Worm (Caenorhabditis elegans) whole organism, L2 larva: ENCODE measurements around the gene T10B5.7.

Experiments
- C34F6.9 ChIP-seq: fragments of 150-350 bp; optimal IDR thresholded peaks from 2 replicates; lab custom pipeline; 2014; ENCODE audit warnings: missing biosample characterization, missing genetic modification characterization
- F13H6.1 ChIP-seq: sonication (generic microtip); optimal IDR thresholded peaks from 2 replicates; lab custom pipeline; 2016; ENCODE audit warnings: missing genetic modification characterization, missing compliant biosample characterization
- Y55F3AM.14 ChIP-seq: fragments of 200-800 bp; sonication (Bioruptor generic); optimal IDR thresholded peaks from 2 replicates; lab custom pipeline; 2018; ENCODE audit warnings: mild to moderate bottlenecking, missing genetic modification characterization, missing compliant biosample characterization
- alr-1 ChIP-seq: fragments of 150-350 bp; optimal IDR thresholded peaks from 2 replicates; lab custom pipeline; 2014; ENCODE audit warnings: missing biosample characterization, missing genetic modification characterization
- aly-2 ChIP-seq: fragments of 150-350 bp; optimal IDR thresholded peaks from 2 replicates; lab custom pipeline; 2014; ENCODE audit warnings: missing biosample characterization, missing genetic modification characterization
- ama-1 ChIP-seq: fragments of 150-350 bp; optimal IDR thresholded peaks from 2 replicates; lab custom pipeline; 2018; ENCODE audit warnings: inconsistent platforms
- blmp-1 ChIP-seq: sonication (generic microtip); optimal IDR thresholded peaks from 2 replicates; lab custom pipeline; 2017; ENCODE audit warnings: missing genetic modification characterization, mild to moderate bottlenecking, missing compliant biosample characterization, antibody characterized with exemption, moderate library complexity; ENCODE audit not compliant: insufficient read depth
- ceh-16 ChIP-seq: fragments of 150-350 bp; optimal IDR thresholded peaks from 2 replicates; lab custom pipeline; 2014; ENCODE audit warnings: missing biosample characterization, missing genetic modification characterization
- crh-2 ChIP-seq: sonication (generic microtip); optimal IDR thresholded peaks from 2 replicates; lab custom pipeline; 2017; ENCODE audit warnings: missing biosample characterization, missing genetic modification characterization
- dmd-4 ChIP-seq: sonication (generic microtip); optimal IDR thresholded peaks from 2 replicates; lab custom pipeline; 2017; ENCODE audit warnings: missing biosample characterization, missing genetic modification characterization
- egl-27 ChIP-seq: sonication (generic microtip); optimal IDR thresholded peaks from 3 replicates; lab custom pipeline; 2017; ENCODE audit warnings: missing biosample characterization, missing genetic modification reagents, missing genetic modification characterization
- elt-1 ChIP-seq: fragments of 150-350 bp; optimal IDR thresholded peaks from 2 replicates; lab custom pipeline; 2014; ENCODE audit warnings: missing biosample characterization, missing genetic modification characterization
- fos-1 ChIP-seq: fragments of 150-350 bp; optimal IDR thresholded peaks from 2 replicates; lab custom pipeline; 2014; ENCODE audit warnings: missing biosample characterization, missing genetic modification characterization
- lin-11 ChIP-seq: fragments of 150-350 bp; sonication (generic microtip); optimal IDR thresholded peaks from 2 replicates; lab custom pipeline; 2014; ENCODE audit warnings: missing biosample characterization, missing genetic modification characterization, inconsistent platforms, mixed read lengths
- lsy-2 ChIP-seq, 2 experiments: fragments of 150-350 bp in 1 of 2; sonication (generic microtip) in 1 of 2; optimal IDR thresholded peaks; 2 replicates each; lab custom pipeline; 2014 to 2017; ENCODE audit warnings: missing biosample characterization in 2 of 2, missing genetic modification characterization in 2 of 2
- mab-5 ChIP-seq: fragments of 150-350 bp; optimal IDR thresholded peaks from 2 replicates; lab custom pipeline; 2014; ENCODE audit warnings: missing biosample characterization, missing genetic modification characterization
- mbf-1 ChIP-seq: sonication (generic microtip); optimal IDR thresholded peaks from 2 replicates; lab custom pipeline; 2017; ENCODE audit warnings: missing biosample characterization, missing genetic modification characterization
- nhr-10 ChIP-seq: sonication (generic microtip); optimal IDR thresholded peaks from 2 replicates; lab custom pipeline; 2017; ENCODE audit warnings: missing biosample characterization, missing genetic modification characterization
- nhr-11 ChIP-seq: fragments of 150-350 bp; optimal IDR thresholded peaks from 2 replicates; lab custom pipeline; 2014; ENCODE audit warnings: missing biosample characterization, missing genetic modification characterization
- nhr-12 ChIP-seq: fragments of 150-350 bp; optimal IDR thresholded peaks from 2 replicates; lab custom pipeline; 2014; ENCODE audit warnings: missing biosample characterization, missing genetic modification characterization
- nhr-21 ChIP-seq: fragments of 150-350 bp; optimal IDR thresholded peaks from 2 replicates; lab custom pipeline; 2014; ENCODE audit warnings: missing biosample characterization, missing genetic modification characterization
- nhr-237 ChIP-seq: fragments of 150-350 bp; optimal IDR thresholded peaks from 2 replicates; lab custom pipeline; 2014; ENCODE audit warnings: missing biosample characterization, missing genetic modification characterization
- nhr-6 ChIP-seq: fragments of 150-350 bp; optimal IDR thresholded peaks from 2 replicates; lab custom pipeline; 2014; ENCODE audit warnings: missing biosample characterization, missing genetic modification characterization
- peb-1 ChIP-seq: fragments of 150-350 bp; optimal IDR thresholded peaks from 2 replicates; lab custom pipeline; 2014; ENCODE audit warnings: missing biosample characterization, missing genetic modification characterization
- skn-1 ChIP-seq: sonication (generic microtip); optimal IDR thresholded peaks from 2 replicates; lab custom pipeline; 2017; ENCODE audit warnings: missing biosample characterization, missing genetic modification characterization
- sma-9 ChIP-seq, 2 experiments: fragments of 150-350 bp in 1 of 2; sonication (generic microtip) in 1 of 2; optimal IDR thresholded peaks; 2 replicates each; lab custom pipeline; 2014 to 2016; ENCODE audit warnings: missing genetic modification characterization in 2 of 2, mild to moderate bottlenecking in 1 of 2, missing biosample characterization in 1 of 2, missing compliant biosample characterization in 1 of 2, missing genetic modification reagents in 1 of 2, moderate library complexity in 1 of 2
- unc-39 ChIP-seq: fragments of 150-350 bp; optimal IDR thresholded peaks from 2 replicates; lab custom pipeline; 2014; ENCODE audit warnings: missing biosample characterization, missing genetic modification characterization
- unc-55 ChIP-seq: fragments of 150-350 bp; sonication (generic microtip); optimal IDR thresholded peaks from 3 replicates; lab custom pipeline; 2014; ENCODE audit warnings: missing biosample characterization, missing genetic modification reagents, missing genetic modification characterization
- unc-62 ChIP-seq: fragments of 150-350 bp; optimal IDR thresholded peaks from 2 replicates; lab custom pipeline; 2014; ENCODE audit warnings: missing biosample characterization, missing genetic modification reagents, missing genetic modification characterization
- zag-1 ChIP-seq: fragments of 150-350 bp; optimal IDR thresholded peaks from 2 replicates; lab custom pipeline; 2014; ENCODE audit warnings: missing biosample characterization, missing genetic modification characterization
- ztf-1 ChIP-seq: fragments of 200-800 bp; sonication (Bioruptor generic); conservative IDR thresholded peaks from 2 replicates; pipeline ENCODE4 v1.3.6; 2022; ENCODE audit warnings: missing genetic modification characterization, missing compliant biosample characterization
- ztf-11 ChIP-seq: sonication (generic microtip); optimal IDR thresholded peaks from 2 replicates; lab custom pipeline; 2017; ENCODE audit warnings: missing biosample characterization, missing genetic modification characterization
- ztf-4 ChIP-seq: fragments of 150-350 bp; optimal IDR thresholded peaks from 2 replicates; lab custom pipeline; 2014; ENCODE audit warnings: missing biosample characterization, missing genetic modification characterization

The T10B5.7 gene

ce11 chrV:1845977-1846376 is at the start of gene T10B5.7:
T10B5.7 (plus strand) TSS chrV:1846201.
- TF ChIP-seq fos-1 (tag; lab: Kevin White, UChicago) (peak; percentile 86), nhr-11 (tag; lab: Kevin White, UChicago) (no peak)

- TF ChIP-seq mbf-1 (tag; lab: Kevin White, UChicago) (no peak), mab-5 (tag; lab: Kevin White, UChicago) (no peak), C34F6.9 (tag; lab: Kevin White, UChicago) (no peak), F13H6.1 (tag; lab: Kevin White, UChicago) (no peak), blmp-1 (tag; lab: Kevin White, UChicago) (no peak), lsy-2 (tag; optimal IDR thresholded peaks at IDR 0.05; lab: Kevin White, UChicago) (no peak), nhr-10 (tag; lab: Kevin White, UChicago) (no peak), dmd-4 (tag; lab: Kevin White, UChicago) (no peak)
These were observed 48.1 kb upstream of the T10B5.7 start, which contains the start of gene F36H9.10 for ce11 chrV:1797900-1798299. F36H9.10 (plus strand) TSS chrV:1798200.

ce11 chrV:1803043-1803442 is 43.0 kb upstream of the T10B5.7 start, which contains the start of gene srt-41:
srt-41 (minus strand) TSS chrV:1803143.
- TF ChIP-seq alr-1 (tag; lab: Kevin White, UChicago): no peak
- TF ChIP-seq nhr-11 (tag; lab: Kevin White, UChicago): no peak
- no peak for TF ChIP-seq aly-2 (tag; lab: Kevin White, UChicago)
- TF ChIP-seq nhr-10 (tag; lab: Kevin White, UChicago): no peak
- TF ChIP-seq nhr-237 (tag; lab: Kevin White, UChicago): no peak
- TF ChIP-seq ztf-1: no peak
- TF ChIP-seq ztf-4: no peak
- no peak for TF ChIP-seq egl-27
- no peak for TF ChIP-seq peb-1 (tag; lab: Kevin White, UChicago)
- TF ChIP-seq nhr-12 (tag; lab: Kevin White, UChicago): no peak
- TF ChIP-seq unc-55 (GFP tag; lab: Kevin White, UChicago): no peak
- no peak for TF ChIP-seq dmd-4 (tag; lab: Kevin White, UChicago)
- no peak for TF ChIP-seq unc-62 (GFP tag; lab: Kevin White, UChicago)
- TF ChIP-seq sma-9 (GFP tag; optimal IDR thresholded peaks at IDR 0.05; lab: Kevin White, UChicago): no peak
- TF ChIP-seq sma-9 (tag; optimal IDR thresholded peaks at IDR 0.05; lab: Kevin White, UChicago): no peak
- no peak for TF ChIP-seq F13H6.1 (tag; lab: Kevin White, UChicago)
- no peak for TF ChIP-seq ztf-11 (tag; lab: Kevin White, UChicago)
- TF ChIP-seq unc-39: no peak
- TF ChIP-seq skn-1 (tag; lab: Kevin White, UChicago): no peak
- no peak for TF ChIP-seq nhr-21 (tag; lab: Kevin White, UChicago)

- TF ChIP-seq ztf-4 (peak; percentile 1), zag-1 (tag; lab: Kevin White, UChicago) (no peak), elt-1 (no peak), egl-27 (no peak), ztf-11 (tag; lab: Kevin White, UChicago) (no peak), nhr-6 (tag; lab: Kevin White, UChicago) (no peak), crh-2 (tag; lab: Kevin White, UChicago) (no peak), ama-1 (lab: Kevin White, UChicago) (peak; percentile 83), C34F6.9 (tag; lab: Kevin White, UChicago) (peak; percentile 61), ceh-16 (no peak), nhr-10 (tag; lab: Kevin White, UChicago) (no peak), Y55F3AM.14 (GFP tag; lab: Kevin White, UChicago) (no peak), lin-11 (tag; lab: Kevin White, UChicago) (no peak), peb-1 (tag; lab: Kevin White, UChicago) (no peak), lsy-2 (tag; optimal IDR thresholded peaks at IDR 0.05; lab: Kevin White, UChicago) (no peak)
These were observed 41.9 kb upstream of the T10B5.7 start for ce11 chrV:1804034-1804542.
